Fruit fly (Drosophila melanogaster) whole organism, adult: ENCODE measurements around the gene CG46468.

Experiments used
- CG5204 ChIP-seq: fragments of 200-800 bp; sonication (Bioruptor generic); optimal IDR thresholded peaks from 2 replicates; lab custom pipeline; 2016; ENCODE audit warnings: missing biosample characterization, missing genetic modification characterization
- cnc ChIP-seq, 2 experiments: fragments of >200 bp; optimal IDR thresholded peaks; 2 replicates each; lab custom pipeline; 2017

DNA sequence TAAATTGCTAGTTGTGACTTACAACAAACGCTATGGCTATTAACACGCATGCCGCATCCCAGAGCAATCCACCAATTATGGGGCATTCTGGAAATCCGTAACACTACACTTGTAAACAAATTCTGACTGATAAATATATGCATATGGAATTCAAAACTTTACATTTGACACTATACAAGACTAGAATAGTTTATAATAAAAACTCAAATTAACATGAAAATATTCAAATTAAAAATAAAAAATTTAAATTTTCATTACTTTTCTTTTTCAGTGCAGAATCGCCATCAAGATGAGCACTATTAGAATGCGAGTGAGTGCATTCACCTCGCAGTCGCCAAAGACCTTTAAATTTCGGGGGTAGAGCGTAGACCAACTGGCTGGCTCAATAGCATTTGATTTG, 20.7 kb upstream of the CG46468 start:
- TF ChIP-seq CG5204 (GFP tag; lab: Kevin White, UChicago) (no peak), cnc (optimal IDR thresholded peaks at IDR 0.05; lab: Kevin White, UChicago) (no peak)
